Fruit fly (Drosophila melanogaster): ENCODE results near the gene eIF2D.

Gene eIF2D

dm6 chr3R:29148072-29148471 is 3.5 kb downstream of the eIF2D start, which contains the start of the genes CG11882 and Pglym78 (continued):
- no peak for TF ChIP-seq CG8281 (tag; optimal IDR thresholded peaks at IDR 0.05)
- 0 out of 3 replicates have a peak, but pooled peaks have one; percentile 51 for TF ChIP-seq CG2199 (GFP tag; IDR thresholded peaks at IDR 0.05)
- TF ChIP-seq CG1832 (GFP tag; optimal IDR thresholded peaks at IDR 0.05), result no peak
- peak; percentile 62; the same call in 2 of the 3 replicates for TF ChIP-seq CG6791 (GFP tag; IDR thresholded peaks at IDR 0.05; ENCODE audit: partially characterized antibody)
- 0 out of 2 replicates have a peak, but pooled peaks have one; percentile 34 for TF ChIP-seq CG8765 (GFP tag; IDR thresholded peaks at IDR 0.05)
- TF ChIP-seq Nf-YB (GFP tag; optimal IDR thresholded peaks at IDR 0.05), result peak; percentile 40
- TF ChIP-seq CG18619 (GFP tag; optimal IDR thresholded peaks at IDR 0.05), result peak; percentile 1
- TF ChIP-seq cato (GFP tag; optimal IDR thresholded peaks at IDR 0.05; ENCODE audit: borderline replicate concordance), result no peak
- no peak for TF ChIP-seq CG3726 (GFP tag; IDR thresholded peaks at IDR 0.05)
- TF ChIP-seq ara (GFP tag; IDR thresholded peaks at IDR 0.05), result peak; percentile 51
- TF ChIP-seq unc-4 (GFP tag; IDR thresholded peaks at IDR 0.05; ENCODE audit: partially characterized antibody), result peak; percentile 65
- peak; percentile 52 for TF ChIP-seq Fer1 (GFP tag; optimal IDR thresholded peaks at IDR 0.05)
- TF ChIP-seq CoRest (tag; optimal IDR thresholded peaks at IDR 0.05), result peak; percentile 55
- no peak for TF ChIP-seq CG6765 (GFP tag; optimal IDR thresholded peaks at IDR 0.05)
- peak; percentile 35; the same call in 1 of the 2 replicates for TF ChIP-seq ssp (GFP tag; IDR thresholded peaks at IDR 0.05)
- peak; percentile 60 for TF ChIP-seq exex (tag; optimal IDR thresholded peaks at IDR 0.05)
- TF ChIP-seq amos (GFP tag; IDR thresholded peaks at IDR 0.05; ENCODE audit: partially characterized antibody), result peak; percentile 58; the same call in 1 of the 2 replicates
- TF ChIP-seq Bteb2 (GFP tag; optimal IDR thresholded peaks at IDR 0.05), result no peak
- peak; percentile 35 for TF ChIP-seq Hsf (GFP tag; optimal IDR thresholded peaks at IDR 0.05)
- TF ChIP-seq CG12391 (tag; optimal IDR thresholded peaks at IDR 0.05), result peak; percentile 49
- TF ChIP-seq CG1233 (GFP tag; optimal IDR thresholded peaks at IDR 0.05), result no peak
- TF ChIP-seq CG1602 (GFP tag; optimal IDR thresholded peaks at IDR 0.05), result no peak
- TF ChIP-seq Gug (GFP tag; IDR thresholded peaks at IDR 0.05), result peak; percentile 46; the same call in 1 of the 4 replicates
- TF ChIP-seq CG8359 (GFP tag; optimal IDR thresholded peaks at IDR 0.05; ENCODE audit: borderline replicate concordance), result no peak
- peak; percentile 14 for TF ChIP-seq CG18011 (GFP tag; optimal IDR thresholded peaks at IDR 0.05)
- peak; percentile 69; the same call in 1 of the 3 replicates for TF ChIP-seq CG34422 (GFP tag; IDR thresholded peaks at IDR 0.05)
- TF ChIP-seq Ptx1 (GFP tag; IDR thresholded peaks at IDR 0.05), result peak; percentile 60
- TF ChIP-seq stwl (tag; optimal IDR thresholded peaks at IDR 0.05), result peak; percentile 90
- peak; percentile 53; the same call in 1 of the 3 replicates for TF ChIP-seq ase (GFP tag; IDR thresholded peaks at IDR 0.05)
- peak; percentile 28 for TF ChIP-seq phol (tag; optimal IDR thresholded peaks at IDR 0.05)
- TF ChIP-seq Kr (GFP tag; optimal IDR thresholded peaks at IDR 0.05), result no peak
- TF ChIP-seq Dip3 (GFP tag; optimal IDR thresholded peaks at IDR 0.05), result peak; percentile 5
- no peak for TF ChIP-seq Ravus (GFP tag; IDR thresholded peaks at IDR 0.05)
- peak; percentile 34 for TF ChIP-seq mirr (GFP tag; optimal IDR thresholded peaks at IDR 0.05)
- TF ChIP-seq CG12219 (GFP tag; optimal IDR thresholded peaks at IDR 0.05), result no peak
- TF ChIP-seq CG17186 (GFP tag; optimal IDR thresholded peaks at IDR 0.05), result peak; percentile 92
- TF ChIP-seq CG4854 (GFP tag; optimal IDR thresholded peaks at IDR 0.05), result no peak
- TF ChIP-seq pan (optimal IDR thresholded peaks at IDR 0.05), result no peak
- peak in 1 of 2 experiments; percentile 39 for TF ChIP-seq pan (GFP tag; optimal IDR thresholded peaks at IDR 0.05 in 1 of 2, IDR thresholded peaks at IDR 0.05 in 1 of 2)
- TF ChIP-seq rib (GFP tag; IDR thresholded peaks at IDR 0.05), result peak; percentile 58
- TF ChIP-seq scrt (GFP tag; optimal IDR thresholded peaks at IDR 0.05), result peak; percentile 62
- no peak for TF ChIP-seq Atf-2 (GFP tag; optimal IDR thresholded peaks at IDR 0.05)
- TF ChIP-seq HHEX (GFP tag; optimal IDR thresholded peaks at IDR 0.05), result no peak
- TF ChIP-seq C15 (GFP tag; IDR thresholded peaks at IDR 0.05), result no peak
- no peak for TF ChIP-seq BtbVII (GFP tag; optimal IDR thresholded peaks at IDR 0.05)
- no peak for TF ChIP-seq gcm2 (GFP tag; optimal IDR thresholded peaks at IDR 0.05)
- peak; percentile 66; the same call in 2 of the 3 replicates for TF ChIP-seq Dbx (GFP tag; IDR thresholded peaks at IDR 0.05)
- peak; percentile 73 for TF ChIP-seq chn (GFP tag; optimal IDR thresholded peaks at IDR 0.05)
- TF ChIP-seq CG1529 (GFP tag; optimal IDR thresholded peaks at IDR 0.05), result no peak
- no peak for TF ChIP-seq Hr39 (optimal IDR thresholded peaks at IDR 0.05)
- TF ChIP-seq Abd-B (GFP tag; optimal IDR thresholded peaks at IDR 0.05), result no peak

Measured in whole organism, embryonic.